Worm (Caenorhabditis elegans) whole organism, L1 larva: ENCODE measurements around the gene nol-6.

Source experiments
- jun-1 ChIP-seq: fragments of 150-350 bp; optimal IDR thresholded peaks from 2 replicates; lab custom pipeline; 2014; ENCODE audit warnings: missing biosample characterization, missing genetic modification reagents, missing genetic modification characterization
- pqm-1 ChIP-seq: sonication (generic microtip); optimal IDR thresholded peaks from 3 replicates; lab custom pipeline; 2017; ENCODE audit warnings: missing biosample characterization, missing genetic modification characterization
- tbx-2 ChIP-seq: sonication (generic microtip); optimal IDR thresholded peaks from 2 replicates; lab custom pipeline; 2016; ENCODE audit warnings: missing genetic modification characterization, missing compliant biosample characterization
- xbp-1 ChIP-seq: sonication (generic microtip); optimal IDR thresholded peaks from 2 replicates; lab custom pipeline; 2016; ENCODE audit warnings: missing genetic modification characterization, missing compliant biosample characterization

DNA sequence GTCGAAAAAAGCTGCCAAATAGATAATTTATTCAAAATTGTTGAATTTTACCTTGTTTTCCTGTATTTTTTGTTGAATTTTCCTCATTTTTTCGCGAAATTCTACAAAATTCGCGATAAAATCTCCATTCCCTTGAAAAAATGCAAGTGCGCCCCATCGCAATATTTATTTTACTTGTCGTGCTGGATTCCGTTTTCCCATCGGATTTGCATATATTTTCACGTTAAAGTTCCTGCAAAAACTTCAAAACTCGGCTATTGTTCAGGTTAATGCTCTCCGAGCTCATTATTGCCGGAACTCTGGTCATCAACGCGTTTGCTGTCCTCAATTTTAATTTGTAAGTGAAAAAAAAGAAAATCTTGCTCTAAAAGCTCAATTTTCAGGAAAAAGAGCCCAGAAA, 34.2 kb downstream of the nol-6 start, which contains the start of the genes Y51H7C.41 and cogc-4:
- TF ChIP-seq xbp-1 (no peak), pqm-1 (tag; lab: Kevin White, UChicago) (no peak), tbx-2 (tag; lab: Kevin White, UChicago) (no peak), jun-1 (no peak)
